Worm (Caenorhabditis elegans) whole organism, L1 larva: ENCODE results near the gene snf-6.

Source experiments
- C16A3.4 ChIP-seq: fragments of 150-350 bp; optimal IDR thresholded peaks from 2 replicates; lab custom pipeline; 2014; ENCODE audit warnings: missing biosample characterization, missing genetic modification characterization
- F16B12.6 ChIP-seq: fragments of 150-350 bp; optimal IDR thresholded peaks from 2 replicates; lab custom pipeline; 2014; ENCODE audit warnings: missing biosample characterization, missing genetic modification characterization
- Y116A8C.19 ChIP-seq: sonication (generic microtip); optimal IDR thresholded peaks from 2 replicates; lab custom pipeline; 2016; ENCODE audit warnings: missing compliant biosample characterization, missing genetic modification characterization, borderline replicate concordance
- aha-1 ChIP-seq: fragments of 150-350 bp; optimal IDR thresholded peaks from 2 replicates; lab custom pipeline; 2014; ENCODE audit warnings: missing biosample characterization, missing genetic modification characterization
- alr-1 ChIP-seq: fragments of 200-800 bp; sonication (Bioruptor generic); optimal IDR thresholded peaks from 2 replicates; lab custom pipeline; 2018; ENCODE audit warnings: borderline replicate concordance, mild to moderate bottlenecking, missing genetic modification characterization, missing compliant biosample characterization
- ama-1 ChIP-seq: fragments of 150-350 bp; optimal IDR thresholded peaks from 2 replicates; lab custom pipeline; 2014
- blmp-1 ChIP-seq: fragments of 150-350 bp; optimal IDR thresholded peaks from 2 replicates; lab custom pipeline; 2014; ENCODE audit warnings: missing biosample characterization, missing genetic modification characterization
- ceh-8 ChIP-seq: fragments of 200-800 bp; sonication (Bioruptor generic); optimal IDR thresholded peaks from 2 replicates; lab custom pipeline; 2018; ENCODE audit warnings: mild to moderate bottlenecking, missing genetic modification characterization, moderate library complexity, missing compliant biosample characterization
- ceh-88 ChIP-seq: fragments of 200-800 bp; sonication (Bioruptor generic); IDR thresholded peaks from 2 replicates; pipeline ENCODE4 v1.3.6; 2022; ENCODE audit warnings: missing genetic modification characterization, missing compliant biosample characterization
- ceh-90 ChIP-seq: sonication (generic microtip); optimal IDR thresholded peaks from 2 replicates; lab custom pipeline; 2016; ENCODE audit warnings: missing genetic modification characterization, missing compliant biosample characterization
- ces-1 ChIP-seq: fragments of 150-350 bp; optimal IDR thresholded peaks from 2 replicates; lab custom pipeline; 2014; ENCODE audit warnings: missing biosample characterization, missing genetic modification reagents, missing genetic modification characterization
- dpl-1 ChIP-seq, 3 experiments: fragments of 150-350 bp in 2 of 3; sonication (generic microtip) in 1 of 3; optimal IDR thresholded peaks; 2 replicates each; lab custom pipeline; 2014 to 2017; ENCODE audit warnings: missing biosample characterization in 3 of 3, missing genetic modification characterization in 3 of 3, missing genetic modification reagents in 3 of 3
- egl-13 ChIP-seq: sonication (generic microtip); optimal IDR thresholded peaks from 2 replicates; lab custom pipeline; 2016; ENCODE audit warnings: missing genotype, missing genetic modification reagents, missing genetic modification characterization, missing compliant biosample characterization
- egl-27 ChIP-seq, 2 experiments: fragments of 150-350 bp in 1 of 2; sonication (generic microtip); optimal IDR thresholded peaks; 3 replicates each; lab custom pipeline; 2017 to 2018; ENCODE audit warnings: missing biosample characterization in 2 of 2, missing genetic modification characterization in 2 of 2, missing genetic modification reagents in 2 of 2
- elt-3 ChIP-seq, 6 experiments: fragments of 150-350 bp in 1 of 6; sonication (generic microtip); optimal IDR thresholded peaks; 2 replicates each; lab custom pipeline; 2017 to 2018; ENCODE audit warnings: missing biosample characterization in 6 of 6, missing genetic modification characterization in 6 of 6, inconsistent platforms in 1 of 6
- ets-5 ChIP-seq: fragments of 200-800 bp; sonication (Bioruptor generic); IDR thresholded peaks from 2 replicates; pipeline ENCODE4 v1.3.6; 2022; ENCODE audit warnings: missing genetic modification characterization, missing compliant biosample characterization
- fkh-10 ChIP-seq: sonication (generic microtip); optimal IDR thresholded peaks from 2 replicates; lab custom pipeline; 2017; ENCODE audit warnings: missing biosample characterization, missing genetic modification reagents, missing genetic modification characterization
- hlh-17 ChIP-seq: fragments of 200-800 bp; sonication (Bioruptor generic); optimal IDR thresholded peaks from 2 replicates; lab custom pipeline; 2018; ENCODE audit warnings: missing genetic modification characterization, mild to moderate bottlenecking, missing compliant biosample characterization, moderate library complexity, borderline replicate concordance
- hlh-4 ChIP-seq: sonication (generic microtip); optimal IDR thresholded peaks from 2 replicates; lab custom pipeline; 2016; ENCODE audit warnings: mild to moderate bottlenecking, missing genetic modification characterization, missing compliant biosample characterization
- hpl-2 ChIP-seq: fragments of 150-350 bp; optimal IDR thresholded peaks from 2 replicates; lab custom pipeline; 2014; ENCODE audit warnings: missing biosample characterization, missing genetic modification reagents, missing genetic modification characterization
- irx-1 ChIP-seq: sonication (generic microtip); optimal IDR thresholded peaks from 2 replicates; lab custom pipeline; 2016; ENCODE audit warnings: missing genetic modification characterization, missing compliant biosample characterization
- jun-1 ChIP-seq: fragments of 150-350 bp; optimal IDR thresholded peaks from 2 replicates; lab custom pipeline; 2014; ENCODE audit warnings: missing biosample characterization, missing genetic modification reagents, missing genetic modification characterization
- lin-13 ChIP-seq: fragments of 150-350 bp; optimal IDR thresholded peaks from 2 replicates; lab custom pipeline; 2014; ENCODE audit warnings: missing biosample characterization, missing genetic modification reagents, missing genetic modification characterization
- lin-35 ChIP-seq, 2 experiments: fragments of 150-350 bp; optimal IDR thresholded peaks; 2 replicates each; lab custom pipeline; 2014; ENCODE audit warnings: missing biosample characterization in 2 of 2, missing genetic modification characterization in 2 of 2, missing genetic modification reagents in 2 of 2
- lin-39 ChIP-seq: fragments of 150-350 bp; optimal IDR thresholded peaks from 2 replicates; lab custom pipeline; 2014; ENCODE audit warnings: missing biosample characterization, missing genetic modification reagents, missing genetic modification characterization
- mab-9 ChIP-seq: fragments of 200-800 bp; sonication (Bioruptor generic); IDR thresholded peaks from 2 replicates; pipeline ENCODE4 v1.3.6; 2022; ENCODE audit warnings: missing genetic modification reagents, missing genetic modification characterization, missing compliant biosample characterization
- nhr-19 ChIP-seq: fragments of 200-800 bp; sonication (Bioruptor generic); conservative IDR thresholded peaks from 2 replicates; pipeline ENCODE4 v1.3.6; 2022; ENCODE audit warnings: missing genetic modification characterization, missing compliant biosample characterization
- nhr-237 ChIP-seq: fragments of 150-350 bp; optimal IDR thresholded peaks from 2 replicates; lab custom pipeline; 2014; ENCODE audit warnings: missing biosample characterization, missing genetic modification characterization
- nhr-84 ChIP-seq: sonication (generic microtip); optimal IDR thresholded peaks from 2 replicates; lab custom pipeline; 2017; ENCODE audit warnings: missing biosample characterization, missing genetic modification characterization
- nhr-85 ChIP-seq: sonication (generic microtip); peaks from one replicate; lab custom pipeline; 2016; ENCODE audit warnings: missing genetic modification characterization, inconsistent platforms, missing compliant biosample characterization
- pax-3 ChIP-seq: fragments of 200-800 bp; sonication (Bioruptor generic); optimal IDR thresholded peaks from 2 replicates; lab custom pipeline; 2018; ENCODE audit warnings: mild to moderate bottlenecking, missing genetic modification characterization, moderate library complexity, missing compliant biosample characterization
- pqm-1 ChIP-seq: sonication (generic microtip); optimal IDR thresholded peaks from 3 replicates; lab custom pipeline; 2017; ENCODE audit warnings: missing biosample characterization, missing genetic modification characterization
- skn-1 ChIP-seq: fragments of 150-350 bp; optimal IDR thresholded peaks from 2 replicates; lab custom pipeline; 2014; ENCODE audit warnings: missing biosample characterization, missing genetic modification characterization
- snpc-4 ChIP-seq: fragments of 150-350 bp; optimal IDR thresholded peaks from 2 replicates; lab custom pipeline; 2014; ENCODE audit warnings: missing biosample characterization, missing genetic modification characterization
- snu-23 ChIP-seq: sonication (generic microtip); optimal IDR thresholded peaks from 2 replicates; lab custom pipeline; 2016; ENCODE audit warnings: missing genetic modification characterization, missing compliant biosample characterization
- tbx-2 ChIP-seq: sonication (generic microtip); optimal IDR thresholded peaks from 2 replicates; lab custom pipeline; 2016; ENCODE audit warnings: missing genetic modification characterization, missing compliant biosample characterization
- unc-130 ChIP-seq: fragments of 150-350 bp; optimal IDR thresholded peaks from 2 replicates; lab custom pipeline; 2017; ENCODE audit warnings: missing biosample characterization, missing genetic modification characterization, inconsistent platforms
- unc-98 ChIP-seq: fragments of 200-800 bp; sonication (Bioruptor generic); IDR thresholded peaks from 2 replicates; pipeline ENCODE4 v1.3.6; 2022; ENCODE audit warnings: missing genetic modification characterization, missing compliant biosample characterization
- vab-15 ChIP-seq: sonication (generic microtip); optimal IDR thresholded peaks from 2 replicates; lab custom pipeline; 2017; ENCODE audit warnings: missing genotype, mild to moderate bottlenecking, missing genetic modification characterization, missing compliant biosample characterization
- zag-1 ChIP-seq: fragments of 150-350 bp; optimal IDR thresholded peaks from 2 replicates; lab custom pipeline; 2014; ENCODE audit warnings: missing biosample characterization, missing genetic modification characterization
- zip-4 ChIP-seq: fragments of 200-800 bp; sonication (Bioruptor generic); optimal IDR thresholded peaks from 2 replicates; lab custom pipeline; 2018; ENCODE audit warnings: mild to moderate bottlenecking, missing genetic modification characterization, moderate library complexity, missing compliant biosample characterization
- ztf-11 ChIP-seq, 2 experiments: sonication (generic microtip); optimal IDR thresholded peaks; 2 replicates each; lab custom pipeline; 2016 to 2017; ENCODE audit warnings: missing genetic modification characterization in 2 of 2, missing biosample characterization in 1 of 2, missing compliant biosample characterization in 1 of 2
- ztf-4 ChIP-seq: fragments of 150-350 bp; optimal IDR thresholded peaks from 2 replicates; lab custom pipeline; 2014; ENCODE audit warnings: missing biosample characterization, missing genetic modification characterization

Gene snf-6

DNA sequence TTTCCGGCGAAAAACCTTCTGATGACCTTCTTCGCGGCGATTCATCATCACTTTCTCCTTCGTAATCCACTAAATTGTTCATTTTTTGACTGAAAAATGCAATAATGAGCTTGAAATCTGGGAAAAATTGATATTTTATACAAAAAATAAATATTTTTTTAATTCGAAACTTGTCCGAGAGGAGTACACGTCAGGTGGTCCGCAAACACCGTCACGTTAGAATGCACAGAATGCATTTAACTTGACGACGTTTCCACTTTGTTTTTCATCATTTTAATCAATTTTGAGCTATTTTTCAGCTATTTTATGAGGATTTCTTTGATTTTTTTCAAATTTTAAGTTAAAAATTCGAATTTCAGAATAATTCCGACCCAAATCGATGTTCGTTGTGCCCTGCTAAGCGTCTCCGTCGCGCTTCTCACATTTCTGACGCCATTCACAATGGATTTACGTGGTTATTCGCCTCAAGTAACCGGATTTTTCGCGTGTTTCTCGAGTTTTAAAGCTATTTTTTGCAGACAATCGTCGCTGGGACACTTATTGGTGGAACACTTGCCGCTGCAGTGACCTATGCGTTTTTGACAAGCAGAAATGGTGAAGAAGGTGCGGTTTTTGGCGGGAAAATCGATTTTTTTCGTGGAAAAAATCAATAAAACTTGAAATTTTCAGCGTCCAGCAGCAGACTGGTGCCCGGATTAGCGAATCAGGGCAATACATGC is 26.0 kb upstream of the snf-6 start, which contains the start of the genes eelo-1 and Y67D2.2 (continued):
- TF ChIP-seq nhr-19 (GFP tag; lab: Robert Waterston, UW) (peak; percentile 73), fkh-10 (GFP tag; lab: Kevin White, UChicago) (no peak), ztf-4 (tag; lab: Kevin White, UChicago) (no peak), nhr-85 (tag; lab: Kevin White, UChicago) (peak; percentile 59), blmp-1 (tag; lab: Kevin White, UChicago) (peak; percentile 41), vab-15 (tag; lab: Kevin White, UChicago) (no peak), tbx-2 (tag; lab: Kevin White, UChicago) (peak; percentile 74), jun-1 (no peak), egl-13 (tag; lab: Kevin White, UChicago) (peak; percentile 51), nhr-84 (tag; lab: Kevin White, UChicago) (no peak), hpl-2 (GFP tag; lab: Kevin White, UChicago) (no peak), dpl-1 (GFP tag; optimal IDR thresholded peaks at IDR 0.05; lab: Kevin White, UChicago) (peak; percentile 60 to 77 (median 73)), lin-39 (peak; percentile 75), snu-23 (peak; percentile 80), pax-3 (tag; lab: Kevin White, UChicago) (no peak), ceh-88 (GFP tag; lab: Robert Waterston, UW) (no peak), zag-1 (tag; lab: Kevin White, UChicago) (no peak), egl-27 (tag; optimal IDR thresholded peaks at IDR 0.05; lab: Kevin White, UChicago) (no peak), ets-5 (GFP tag; lab: Robert Waterston, UW) (no peak), unc-130 (tag; lab: Kevin White, UChicago) (peak; percentile 72), Y116A8C.19 (tag; lab: Kevin White, UChicago) (no peak), lin-13 (peak; percentile 20), elt-3 (tag; optimal IDR thresholded peaks at IDR 0.05; lab: Kevin White, UChicago) (peak in 2 of 6 experiments; percentile 11 to 35), unc-98 (no peak), ces-1 (GFP tag; lab: Kevin White, UChicago) (no peak), ama-1 (no peak), mab-9 (0 out of 2 replicates have a peak, but pooled peaks have one; percentile 12), lin-35 (GFP tag; optimal IDR thresholded peaks at IDR 0.05; lab: Kevin White, UChicago) (peak; percentile 61 to 69), alr-1 (tag; lab: Kevin White, UChicago) (no peak), skn-1 (peak; percentile 24), F16B12.6 (tag; lab: Kevin White, UChicago) (peak; percentile 98), pqm-1 (tag; lab: Kevin White, UChicago) (no peak), nhr-237 (tag; lab: Kevin White, UChicago) (no peak), ztf-11 (tag; optimal IDR thresholded peaks at IDR 0.05; lab: Kevin White, UChicago) (peak in 1 of 2 experiments; percentile 65), zip-4 (GFP tag; lab: Kevin White, UChicago) (peak; percentile 24), hlh-4 (tag; lab: Kevin White, UChicago) (no peak), C16A3.4 (tag; lab: Kevin White, UChicago) (peak; percentile 16), hlh-17 (GFP tag; lab: Kevin White, UChicago) (no peak), ceh-8 (GFP tag; lab: Kevin White, UChicago) (peak; percentile 59), ceh-90 (tag; lab: Kevin White, UChicago) (peak; percentile 24)
- TF ChIP-seq, all 84 proteins: peak for 41

DNA sequence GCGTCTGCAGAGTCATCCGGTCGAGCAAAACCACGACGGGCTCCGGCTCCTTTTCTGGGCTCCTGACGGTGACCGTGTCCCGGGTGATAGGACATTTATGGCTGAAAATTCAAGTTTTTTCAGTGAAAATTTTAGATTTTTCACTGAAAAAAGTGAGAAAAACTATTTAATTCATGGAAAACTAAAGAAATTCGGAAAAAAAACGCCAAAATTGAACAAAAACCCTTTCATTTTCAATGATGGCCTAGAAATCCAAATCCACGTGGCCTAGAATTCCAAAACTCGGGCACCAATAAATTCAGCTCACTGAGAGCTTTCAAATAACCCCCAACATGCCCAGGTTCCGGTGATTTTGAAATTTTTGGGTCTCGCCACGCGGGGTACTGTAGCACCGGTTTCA is 21.7 kb upstream of the snf-6 start, which contains the start of gene ddx-35:
ddx-35 (minus strand) TSS at position 101 of the 400 bp plus-strand sequence.
- TF ChIP-seq aha-1 (tag; lab: Kevin White, UChicago) (no peak), alr-1 (tag; lab: Kevin White, UChicago) (no peak), pax-3 (tag; lab: Kevin White, UChicago) (no peak), irx-1 (tag; lab: Kevin White, UChicago) (no peak), snpc-4 (tag; lab: Kevin White, UChicago) (no peak)
- TF ChIP-seq, all 84 proteins: peak for 0
